In the genomic region with DNA sequence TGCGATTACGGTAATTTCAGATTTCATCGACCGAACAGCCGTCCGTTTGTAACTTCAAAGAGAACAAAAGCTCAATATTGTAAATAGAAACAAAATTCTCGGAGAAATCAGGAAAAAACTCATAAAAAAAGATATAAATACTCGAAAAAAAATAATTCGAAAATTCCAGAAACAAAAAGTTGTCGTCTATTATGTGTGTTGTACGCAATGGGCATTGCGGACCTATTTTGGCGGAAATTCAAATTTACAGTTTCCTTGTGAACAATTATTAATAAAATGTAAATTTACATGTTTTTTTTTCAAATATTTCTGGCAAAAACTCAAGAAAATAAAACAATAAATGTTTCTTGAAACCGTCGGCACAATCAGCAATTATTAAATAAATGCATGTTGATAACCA, we compare ENCODE assay signal across 2 worm cellular contexts.
TF ChIP-seq lines count a peak whose summit lies in the region.

No protein-coding gene starts in this region.

TF ChIP-seq in whole organism, L1 larva, 84 proteins besides CTCF, POLR2A, EP300 and RAD21:
- TF ChIP-seq blmp-1 (tag; optimal IDR thresholded peaks at IDR 0.05; lab: Kevin White, UChicago) (no peak), lin-35 (GFP tag; optimal IDR thresholded peaks at IDR 0.05; lab: Kevin White, UChicago) (peak in 1 of 2 experiments; percentile 11), ceh-82 (tag; optimal IDR thresholded peaks at IDR 0.05; lab: Kevin White, UChicago) (no peak), nhr-28 (tag; optimal IDR thresholded peaks at IDR 0.05; lab: Kevin White, UChicago) (no peak), ceh-88 (GFP tag; IDR thresholded peaks at IDR 0.05; lab: Robert Waterston, UW) (no peak), unc-30 (tag; optimal IDR thresholded peaks at IDR 0.05; lab: Kevin White, UChicago) (no peak), unc-62 (GFP tag; optimal IDR thresholded peaks at IDR 0.05; lab: Kevin White, UChicago) (no peak), nhr-12 (tag; optimal IDR thresholded peaks at IDR 0.05; lab: Kevin White, UChicago) (no peak), hpl-2 (GFP tag; optimal IDR thresholded peaks at IDR 0.05; lab: Kevin White, UChicago) (no peak), C34B4.2 (tag; optimal IDR thresholded peaks at IDR 0.05; lab: Kevin White, UChicago) (no peak), pax-3 (tag; optimal IDR thresholded peaks at IDR 0.05; lab: Kevin White, UChicago) (no peak), dpl-1 (GFP tag; optimal IDR thresholded peaks at IDR 0.05; lab: Kevin White, UChicago) (peak in 1 of 3 experiments; percentile 40), nhr-47 (tag; optimal IDR thresholded peaks at IDR 0.05; lab: Kevin White, UChicago) (no peak), F16B12.6 (tag; optimal IDR thresholded peaks at IDR 0.05; lab: Kevin White, UChicago) (peak; percentile 5), fkh-8 (tag; optimal IDR thresholded peaks at IDR 0.05; lab: Kevin White, UChicago) (no peak), pag-3 (tag; optimal IDR thresholded peaks at IDR 0.05; lab: Kevin White, UChicago; ENCODE audit: borderline replicate concordance, insufficient read depth) (no peak), elt-3 (tag; optimal IDR thresholded peaks at IDR 0.05; lab: Kevin White, UChicago) (no peak), unc-130 (tag; optimal IDR thresholded peaks at IDR 0.05; lab: Kevin White, UChicago) (no peak), rnt-1 (tag; optimal IDR thresholded peaks at IDR 0.05; lab: Kevin White, UChicago) (no peak), efl-1 (optimal IDR thresholded peaks at IDR 0.05; lab: Kevin White, UChicago) (no peak), efl-1 (GFP tag; optimal IDR thresholded peaks at IDR 0.05 in 1 of 2; lab: Kevin White, UChicago) (peak in 1 of 2 experiments; percentile 41)

TF ChIP-seq in whole organism, young adult, 124 proteins besides CTCF, POLR2A, EP300 and RAD21:
- TF ChIP-seq hlh-12 (tag; optimal IDR thresholded peaks at IDR 0.05; lab: Kevin White, UChicago) (no peak), T07F8.4 (tag; optimal IDR thresholded peaks at IDR 0.05; lab: Kevin White, UChicago) (no peak), repo-1 (tag; optimal IDR thresholded peaks at IDR 0.05; lab: Kevin White, UChicago) (no peak), egrh-3 (GFP tag; IDR thresholded peaks at IDR 0.05; lab: Robert Waterston, UW) (no peak), B0035.1 (tag; optimal IDR thresholded peaks at IDR 0.05; lab: Kevin White, UChicago) (no peak), him-1 (tag; optimal IDR thresholded peaks at IDR 0.05; lab: Kevin White, UChicago) (no peak), mcd-1 (GFP tag; IDR thresholded peaks at IDR 0.05; lab: Robert Waterston, UW) (no peak), lsy-27 (tag; optimal IDR thresholded peaks at IDR 0.05; lab: Kevin White, UChicago; ENCODE audit: borderline replicate concordance, insufficient read depth) (no peak), nfya-2 (GFP tag; IDR thresholded peaks at IDR 0.05; lab: Robert Waterston, UW) (no peak), chd-7 (tag; optimal IDR thresholded peaks at IDR 0.05; lab: Kevin White, UChicago) (no peak), nhr-80 (tag; optimal IDR thresholded peaks at IDR 0.05; lab: Kevin White, UChicago) (no peak), ceh-100 (GFP tag; IDR thresholded peaks at IDR 0.05; lab: Robert Waterston, UW) (no peak), F23B12.7 (tag; optimal IDR thresholded peaks at IDR 0.05; lab: Kevin White, UChicago; ENCODE audit: insufficient read depth) (peak; percentile 0), bed-1 (GFP tag; IDR thresholded peaks at IDR 0.05; lab: Robert Waterston, UW) (no peak), lsl-1 (GFP tag; optimal IDR thresholded peaks at IDR 0.05; lab: Kevin White, UChicago) (peak; percentile 31), nhr-179 (tag; optimal IDR thresholded peaks at IDR 0.05; lab: Kevin White, UChicago) (no peak), nfya-1 (tag; optimal IDR thresholded peaks at IDR 0.05; lab: Kevin White, UChicago; ENCODE audit: borderline replicate concordance, insufficient read depth) (no peak), K12H6.12 (tag; optimal IDR thresholded peaks at IDR 0.05; lab: Kevin White, UChicago) (no peak), athp-1 (tag; optimal IDR thresholded peaks at IDR 0.05; lab: Kevin White, UChicago) (no peak), F57A8.1 (GFP tag; optimal IDR thresholded peaks at IDR 0.05; lab: Kevin White, UChicago) (no peak), madf-6 (GFP tag; IDR thresholded peaks at IDR 0.05; lab: Robert Waterston, UW) (0 out of 2 replicates have a peak, but pooled peaks have one; percentile 45), ets-4 (GFP tag; optimal IDR thresholded peaks at IDR 0.05; lab: Kevin White, UChicago) (no peak), hrde-1 (tag; optimal IDR thresholded peaks at IDR 0.05; lab: Kevin White, UChicago; ENCODE audit: borderline replicate concordance) (no peak), dpl-1 (GFP tag; optimal IDR thresholded peaks at IDR 0.05; lab: Kevin White, UChicago) (peak; percentile 52), egl-44 (GFP tag; IDR thresholded peaks at IDR 0.05; lab: Robert Waterston, UW) (no peak), ceh-91 (GFP tag; IDR thresholded peaks at IDR 0.05; lab: Robert Waterston, UW) (no peak), efl-1 (GFP tag; optimal IDR thresholded peaks at IDR 0.05; lab: Kevin White, UChicago) (peak; percentile 58), ztf-18 (tag; optimal IDR thresholded peaks at IDR 0.05; lab: Kevin White, UChicago) (no peak), K11D2.4 (GFP tag; IDR thresholded peaks at IDR 0.05; lab: Robert Waterston, UW) (no peak), tbp1 (GFP tag; optimal IDR thresholded peaks at IDR 0.05; lab: Kevin White, UChicago) (no peak), somi-1 (GFP tag; optimal IDR thresholded peaks at IDR 0.05; lab: Kevin White, UChicago) (no peak), Y67H2A.10 (GFP tag; conservative IDR thresholded peaks at IDR 0.05; lab: Robert Waterston, UW) (no peak), dpff-1 (tag; optimal IDR thresholded peaks at IDR 0.05; lab: Kevin White, UChicago) (no peak), madf-10 (tag; optimal IDR thresholded peaks at IDR 0.05; lab: Kevin White, UChicago) (no peak), die-1 (tag; optimal IDR thresholded peaks at IDR 0.05; lab: Kevin White, UChicago) (no peak), ztf-28 (GFP tag; IDR thresholded peaks at IDR 0.05; lab: Robert Waterston, UW) (no peak), sea-2 (GFP tag; IDR thresholded peaks at IDR 0.05; lab: Robert Waterston, UW) (no peak), mes-4 (tag; optimal IDR thresholded peaks at IDR 0.05; lab: Kevin White, UChicago) (no peak), zim-3 (tag; optimal IDR thresholded peaks at IDR 0.05; lab: Kevin White, UChicago) (no peak), nfyb-1 (GFP tag; IDR thresholded peaks at IDR 0.05; lab: Robert Waterston, UW) (no peak), xnd-1 (tag; optimal IDR thresholded peaks at IDR 0.05; lab: Kevin White, UChicago) (no peak), rpc-1 (optimal IDR thresholded peaks at IDR 0.05; lab: Kevin White, UChicago) (no peak), rpc-1 (tag; optimal IDR thresholded peaks at IDR 0.05; lab: Kevin White, UChicago) (no peak), ceh-79 (tag; optimal IDR thresholded peaks at IDR 0.05; lab: Kevin White, UChicago) (no peak), snpc-1.1 (tag; optimal IDR thresholded peaks at IDR 0.05; lab: Kevin White, UChicago; ENCODE audit: insufficient read depth) (no peak), tlf-1 (GFP tag; optimal IDR thresholded peaks at IDR 0.05; lab: Kevin White, UChicago) (no peak), snpc-3.4 (tag; optimal IDR thresholded peaks at IDR 0.05; lab: Kevin White, UChicago) (no peak), F33H1.4 (GFP tag; IDR thresholded peaks at IDR 0.05; lab: Robert Waterston, UW) (peak; percentile 21; the same call in 1 of the 2 replicates), B0019.2 (GFP tag; conservative IDR thresholded peaks at IDR 0.05; lab: Robert Waterston, UW) (no peak), aptf-2 (GFP tag; conservative IDR thresholded peaks at IDR 0.05; lab: Robert Waterston, UW) (no peak), lin-54 (GFP tag; optimal IDR thresholded peaks at IDR 0.05; lab: Kevin White, UChicago) (peak; percentile 89), bed-2 (GFP tag; IDR thresholded peaks at IDR 0.05; lab: Robert Waterston, UW) (no peak), let-526 (GFP tag; IDR thresholded peaks at IDR 0.05; lab: Robert Waterston, UW) (no peak), ztf-26 (tag; optimal IDR thresholded peaks at IDR 0.05; lab: Kevin White, UChicago) (no peak), attf-3 (GFP tag; conservative IDR thresholded peaks at IDR 0.05; lab: Robert Waterston, UW) (no peak), atf-7 (tag; optimal IDR thresholded peaks at IDR 0.05; lab: Kevin White, UChicago) (no peak), snpc-4 (GFP tag; optimal IDR thresholded peaks at IDR 0.05; lab: Kevin White, UChicago) (no peak), snpc-4 (tag; optimal IDR thresholded peaks at IDR 0.05; lab: Kevin White, UChicago) (no peak), C06A6.2 (GFP tag; conservative IDR thresholded peaks at IDR 0.05; lab: Robert Waterston, UW) (no peak), snpc-1.3 (tag; optimal IDR thresholded peaks at IDR 0.05; lab: Kevin White, UChicago; ENCODE audit: insufficient read depth) (no peak), hlh-26 (GFP tag; conservative IDR thresholded peaks at IDR 0.05; lab: Robert Waterston, UW) (no peak), hsf-1 (GFP tag; IDR thresholded peaks at IDR 0.05; lab: Robert Waterston, UW) (peak; percentile 92), B0261.1 (tag; optimal IDR thresholded peaks at IDR 0.05; lab: Kevin White, UChicago) (no peak), Y79H2A.3 (GFP tag; conservative IDR thresholded peaks at IDR 0.05; lab: Robert Waterston, UW) (no peak), Y56A3A.18 (GFP tag; IDR thresholded peaks at IDR 0.05; lab: Robert Waterston, UW) (no peak), F10E7.11 (tag; optimal IDR thresholded peaks at IDR 0.05; lab: Kevin White, UChicago) (no peak), D2030.7 (GFP tag; IDR thresholded peaks at IDR 0.05; lab: Robert Waterston, UW) (peak; percentile 36; the same call in 1 of the 2 replicates), pha-4 (tag; optimal IDR thresholded peaks at IDR 0.05; lab: Kevin White, UChicago) (no peak), lir-1 (GFP tag; conservative IDR thresholded peaks at IDR 0.05; lab: Robert Waterston, UW) (no peak), ztf-6 (GFP tag; IDR thresholded peaks at IDR 0.05; lab: Robert Waterston, UW) (no peak)
TF ChIP-seq in whole organism, young adult: peak in this region for 9.
